Worm (Caenorhabditis elegans) whole organism, late embryonic: Measurements from ENCODE around the gene Y55F3BR.11.

Experiments
- ama-1 ChIP-seq: fragments of 150-350 bp; optimal IDR thresholded peaks from 2 replicates; lab custom pipeline; 2014
- eyg-1 ChIP-seq: sonication (generic microtip); optimal IDR thresholded peaks from 2 replicates; lab custom pipeline; 2016; ENCODE audit warnings: missing genotype, missing genetic modification characterization, missing compliant biosample characterization
- fax-1 ChIP-seq: sonication (generic microtip); optimal IDR thresholded peaks from 2 replicates; lab custom pipeline; 2016; ENCODE audit warnings: missing genotype, missing genetic modification characterization, missing compliant biosample characterization
- fkh-10 ChIP-seq: fragments of 150-350 bp; optimal IDR thresholded peaks from 2 replicates; lab custom pipeline; 2014; ENCODE audit warnings: missing biosample characterization, missing genetic modification reagents, missing genetic modification characterization
- nhr-11 ChIP-seq: fragments of 150-350 bp; optimal IDR thresholded peaks from 2 replicates; lab custom pipeline; 2014; ENCODE audit warnings: missing biosample characterization, missing genetic modification characterization
- pag-3 ChIP-seq: sonication (generic microtip); optimal IDR thresholded peaks from 2 replicates; lab custom pipeline; 2016; ENCODE audit warnings: missing compliant biosample characterization, missing genetic modification characterization, borderline replicate concordance
- pax-1 ChIP-seq: fragments of 150-350 bp; optimal IDR thresholded peaks from 2 replicates; lab custom pipeline; 2014; ENCODE audit warnings: missing biosample characterization, missing genetic modification characterization
- pha-4 ChIP-seq: fragments of 150-350 bp; optimal IDR thresholded peaks from 2 replicates; lab custom pipeline; 2018; ENCODE audit warnings: missing biosample characterization, missing genetic modification reagents, missing genetic modification characterization
- ref-2 ChIP-seq: sonication (generic microtip); optimal IDR thresholded peaks from 2 replicates; lab custom pipeline; 2016; ENCODE audit warnings: missing genetic modification characterization, missing compliant biosample characterization

- no peak for TF ChIP-seq nhr-11 (tag; lab: Kevin White, UChicago)
- TF ChIP-seq pax-1 = no peak
- no peak for TF ChIP-seq pha-4 (tag; lab: Kevin White, UChicago)
- TF ChIP-seq pag-3 (tag; lab: Kevin White, UChicago) = no peak
- no peak for TF ChIP-seq fax-1 (tag; lab: Kevin White, UChicago)
- TF ChIP-seq ref-2 (tag; lab: Kevin White, UChicago) = no peak
- no peak for TF ChIP-seq fkh-10 (GFP tag; lab: Kevin White, UChicago)
- TF ChIP-seq eyg-1 (tag; lab: Kevin White, UChicago) = no peak
- TF ChIP-seq ama-1 = no peak
Measured at ce11 chrIV:842095-842494, 12.9 kb upstream of the Y55F3BR.11 start, which contains the start of gene Y55F3BR.6.
